Worm (Caenorhabditis elegans) whole organism, young adult: ENCODE data around the gene drh-1.
A peak's percentile ranks its signal among the peaks of the same experiment; 100 is the strongest.

ENCODE experiments used
- F37B4.10 ChIP-seq: fragments of 200-800 bp; sonication (Bioruptor generic); IDR thresholded peaks from 2 replicates; pipeline ENCODE4 v1.3.6; 2022; ENCODE audit warnings: missing genetic modification characterization, missing compliant biosample characterization
- F52B5.7 ChIP-seq: sonication (generic microtip); optimal IDR thresholded peaks from 2 replicates; lab custom pipeline; 2016; ENCODE audit warnings: mild to moderate bottlenecking, missing genetic modification characterization, missing compliant biosample characterization
- K12H6.12 ChIP-seq: fragments of 200-800 bp; sonication (Bioruptor generic); optimal IDR thresholded peaks from 2 replicates; lab custom pipeline; 2018; ENCODE audit warnings: mild to moderate bottlenecking, missing genetic modification characterization, missing compliant biosample characterization
- Y56A3A.18 ChIP-seq: fragments of 200-800 bp; sonication (Bioruptor generic); IDR thresholded peaks from 2 replicates; pipeline ENCODE4 v1.3.6; 2022; ENCODE audit warnings: missing genetic modification reagents, missing genetic modification characterization, missing compliant biosample characterization
- aptf-2 ChIP-seq: fragments of 200-800 bp; sonication (Bioruptor generic); conservative IDR thresholded peaks from 2 replicates; pipeline ENCODE4 v1.3.6; 2022; ENCODE audit warnings: missing genetic modification reagents, missing genetic modification characterization, missing compliant biosample characterization
- ceh-91 ChIP-seq: fragments of 200-800 bp; sonication (Bioruptor generic); IDR thresholded peaks from 2 replicates; pipeline ENCODE4 v1.3.6; 2022; ENCODE audit warnings: missing genetic modification reagents, missing genetic modification characterization, missing compliant biosample characterization
- lin-35 ChIP-seq, 3 experiments: fragments of 150-350 bp in 2 of 3; sonication (generic microtip) in 1 of 3; optimal IDR thresholded peaks; 2 replicates each; lab custom pipeline; 2014 to 2018; ENCODE audit warnings: missing biosample characterization in 3 of 3, missing genetic modification characterization in 3 of 3, missing genetic modification reagents in 3 of 3
- lsy-27 ChIP-seq: sonication (generic microtip); optimal IDR thresholded peaks from 2 replicates; lab custom pipeline; 2017; ENCODE audit warnings: missing genetic modification characterization, mild to moderate bottlenecking, missing compliant biosample characterization, antibody characterized with exemption, missing genotype, borderline replicate concordance; ENCODE audit not compliant: insufficient read depth
- nhr-80 ChIP-seq: sonication (generic microtip); optimal IDR thresholded peaks from 2 replicates; lab custom pipeline; 2016; ENCODE audit warnings: missing genetic modification characterization, missing compliant biosample characterization
- nhr-90 ChIP-seq: sonication (generic microtip); optimal IDR thresholded peaks from 2 replicates; lab custom pipeline; 2016; ENCODE audit warnings: missing genotype, mild to moderate bottlenecking, missing genetic modification characterization, missing compliant biosample characterization
- xnd-1 ChIP-seq: sonication (generic microtip); optimal IDR thresholded peaks from 2 replicates; lab custom pipeline; 2016; ENCODE audit warnings: missing genotype, missing genetic modification reagents, missing genetic modification characterization, missing compliant biosample characterization
- ztf-18 ChIP-seq: sonication (generic microtip); optimal IDR thresholded peaks from 2 replicates; lab custom pipeline; 2016; ENCODE audit warnings: missing genotype, mild to moderate bottlenecking, missing genetic modification characterization, missing compliant biosample characterization
- ztf-26 ChIP-seq: sonication (generic microtip); optimal IDR thresholded peaks from 2 replicates; lab custom pipeline; 2017; ENCODE audit warnings: missing genetic modification characterization, missing compliant biosample characterization

DNA sequence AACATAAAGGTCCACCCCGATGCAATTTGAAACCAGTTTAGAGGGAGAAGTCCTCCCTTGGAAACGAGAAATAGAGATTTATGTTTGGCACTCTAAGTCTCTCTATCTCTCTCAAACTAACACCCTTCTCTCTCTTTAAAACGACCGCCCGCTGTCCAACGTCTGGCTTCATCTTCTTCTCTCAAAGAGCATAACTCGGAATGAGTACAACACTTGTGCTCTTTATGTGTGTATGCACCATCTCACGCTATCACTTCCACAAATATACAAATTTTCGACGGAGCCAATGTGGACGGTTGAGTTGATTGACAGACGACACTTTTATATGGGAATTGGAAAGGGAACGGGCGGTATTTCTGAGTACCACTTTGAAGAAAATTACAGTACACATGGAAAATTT, 38.8 kb downstream of the drh-1 start:
- TF ChIP-seq nhr-80 (tag; lab: Kevin White, UChicago) (peak; percentile 94), ceh-91 (GFP tag; lab: Robert Waterston, UW) (no peak), K12H6.12 (no peak), Y56A3A.18 (0 out of 2 replicates have a peak, but pooled peaks have one; percentile 10), nhr-90 (tag; lab: Kevin White, UChicago) (no peak), aptf-2 (no peak), ztf-18 (tag; lab: Kevin White, UChicago) (no peak), lin-35 (GFP tag; optimal IDR thresholded peaks at IDR 0.05; lab: Kevin White, UChicago) (no peak), F37B4.10 (no peak), F52B5.7 (tag; lab: Kevin White, UChicago) (no peak), lsy-27 (tag; lab: Kevin White, UChicago) (no peak), ztf-26 (tag; lab: Kevin White, UChicago) (no peak), xnd-1 (no peak)
